Worm (Caenorhabditis elegans) whole organism, L1 larva: ENCODE measurements around the gene Y41C4A.8.

Source experiments
- C16A3.4 ChIP-seq: fragments of 150-350 bp; optimal IDR thresholded peaks from 2 replicates; lab custom pipeline; 2014; ENCODE audit warnings: missing biosample characterization, missing genetic modification characterization
- Y116A8C.19 ChIP-seq: sonication (generic microtip); optimal IDR thresholded peaks from 2 replicates; lab custom pipeline; 2016; ENCODE audit warnings: missing compliant biosample characterization, missing genetic modification characterization, borderline replicate concordance
- aly-2 ChIP-seq: fragments of 150-350 bp; optimal IDR thresholded peaks from 2 replicates; lab custom pipeline; 2014; ENCODE audit warnings: missing biosample characterization, missing genetic modification characterization
- blmp-1 ChIP-seq: fragments of 150-350 bp; optimal IDR thresholded peaks from 2 replicates; lab custom pipeline; 2014; ENCODE audit warnings: missing biosample characterization, missing genetic modification characterization
- ceh-8 ChIP-seq: fragments of 200-800 bp; sonication (Bioruptor generic); optimal IDR thresholded peaks from 2 replicates; lab custom pipeline; 2018; ENCODE audit warnings: mild to moderate bottlenecking, missing genetic modification characterization, moderate library complexity, missing compliant biosample characterization
- ceh-90 ChIP-seq: sonication (generic microtip); optimal IDR thresholded peaks from 2 replicates; lab custom pipeline; 2016; ENCODE audit warnings: missing genetic modification characterization, missing compliant biosample characterization
- ces-1 ChIP-seq: fragments of 150-350 bp; optimal IDR thresholded peaks from 2 replicates; lab custom pipeline; 2014; ENCODE audit warnings: missing biosample characterization, missing genetic modification reagents, missing genetic modification characterization
- dpl-1 ChIP-seq, 3 experiments: fragments of 150-350 bp in 2 of 3; sonication (generic microtip) in 1 of 3; optimal IDR thresholded peaks; 2 replicates each; lab custom pipeline; 2014 to 2017; ENCODE audit warnings: missing biosample characterization in 3 of 3, missing genetic modification characterization in 3 of 3, missing genetic modification reagents in 3 of 3
- efl-1 ChIP-seq, 4 experiments: fragments of 150-350 bp; optimal IDR thresholded peaks in 3 of 4; peaks in 1 of 4; 1 replicate in 1 of 4; 2 replicates in 3 of 4; lab custom pipeline; 2014; ENCODE audit warnings: missing biosample characterization in 2 of 4, missing genetic modification characterization in 2 of 4, missing genetic modification reagents in 2 of 4
- egl-13 ChIP-seq: sonication (generic microtip); optimal IDR thresholded peaks from 2 replicates; lab custom pipeline; 2016; ENCODE audit warnings: missing genotype, missing genetic modification reagents, missing genetic modification characterization, missing compliant biosample characterization
- fkh-8 ChIP-seq: sonication (generic microtip); optimal IDR thresholded peaks from 2 replicates; lab custom pipeline; 2016; ENCODE audit warnings: mild to moderate bottlenecking, missing genetic modification characterization, missing compliant biosample characterization
- grh-1 ChIP-seq: fragments of 200-800 bp; sonication (Bioruptor generic); IDR thresholded peaks from 2 replicates; pipeline ENCODE4 v1.3.6; 2022; ENCODE audit warnings: missing genetic modification reagents, missing genetic modification characterization, missing compliant biosample characterization
- lin-14 ChIP-seq: fragments of 200-800 bp; sonication (Bioruptor generic); optimal IDR thresholded peaks from 2 replicates; lab custom pipeline; 2018; ENCODE audit warnings: mild to moderate bottlenecking, missing genetic modification characterization, moderate library complexity, missing compliant biosample characterization
- lin-15B ChIP-seq: fragments of 150-350 bp; sonication (generic microtip); optimal IDR thresholded peaks from 3 replicates; lab custom pipeline; 2014; ENCODE audit warnings: missing biosample characterization, missing genetic modification characterization
- lin-35 ChIP-seq, 2 experiments: fragments of 150-350 bp; optimal IDR thresholded peaks; 2 replicates each; lab custom pipeline; 2014; ENCODE audit warnings: missing biosample characterization in 2 of 2, missing genetic modification characterization in 2 of 2, missing genetic modification reagents in 2 of 2
- lin-39 ChIP-seq: fragments of 150-350 bp; optimal IDR thresholded peaks from 2 replicates; lab custom pipeline; 2014; ENCODE audit warnings: missing biosample characterization, missing genetic modification reagents, missing genetic modification characterization
- lir-3 ChIP-seq: sonication (generic microtip); optimal IDR thresholded peaks from 2 replicates; lab custom pipeline; 2016; ENCODE audit warnings: mild to moderate bottlenecking, missing genetic modification characterization, moderate library complexity, missing compliant biosample characterization; ENCODE audit not compliant: poor library complexity
- mef-2 ChIP-seq: fragments of 150-350 bp; optimal IDR thresholded peaks from 2 replicates; lab custom pipeline; 2014; ENCODE audit warnings: missing biosample characterization, missing genetic modification characterization
- nhr-237 ChIP-seq: fragments of 150-350 bp; optimal IDR thresholded peaks from 2 replicates; lab custom pipeline; 2014; ENCODE audit warnings: missing biosample characterization, missing genetic modification characterization
- nhr-76 ChIP-seq: sonication (generic microtip); optimal IDR thresholded peaks from 2 replicates; lab custom pipeline; 2017; ENCODE audit warnings: missing biosample characterization, missing genetic modification characterization
- nhr-85 ChIP-seq: sonication (generic microtip); peaks from one replicate; lab custom pipeline; 2016; ENCODE audit warnings: missing genetic modification characterization, inconsistent platforms, missing compliant biosample characterization
- pag-3 ChIP-seq: sonication (generic microtip); optimal IDR thresholded peaks from 2 replicates; lab custom pipeline; 2017; ENCODE audit warnings: missing genetic modification characterization, mild to moderate bottlenecking, missing compliant biosample characterization, antibody characterized with exemption, borderline replicate concordance; ENCODE audit not compliant: insufficient read depth
- skn-1 ChIP-seq: fragments of 150-350 bp; optimal IDR thresholded peaks from 2 replicates; lab custom pipeline; 2014; ENCODE audit warnings: missing biosample characterization, missing genetic modification characterization
- snpc-4 ChIP-seq: fragments of 150-350 bp; optimal IDR thresholded peaks from 2 replicates; lab custom pipeline; 2014; ENCODE audit warnings: missing biosample characterization, missing genetic modification characterization
- unc-62 ChIP-seq: fragments of 150-350 bp; optimal IDR thresholded peaks from 2 replicates; lab custom pipeline; 2014; ENCODE audit warnings: missing biosample characterization, missing genetic modification reagents, missing genetic modification characterization
- unc-98 ChIP-seq: fragments of 200-800 bp; sonication (Bioruptor generic); IDR thresholded peaks from 2 replicates; pipeline ENCODE4 v1.3.6; 2022; ENCODE audit warnings: missing genetic modification characterization, missing compliant biosample characterization
- xbp-1 ChIP-seq: sonication (generic microtip); optimal IDR thresholded peaks from 2 replicates; lab custom pipeline; 2016; ENCODE audit warnings: missing genetic modification characterization, missing compliant biosample characterization
- zip-4 ChIP-seq: fragments of 200-800 bp; sonication (Bioruptor generic); optimal IDR thresholded peaks from 2 replicates; lab custom pipeline; 2018; ENCODE audit warnings: mild to moderate bottlenecking, missing genetic modification characterization, moderate library complexity, missing compliant biosample characterization

Y41C4A.8 gene

DNA sequence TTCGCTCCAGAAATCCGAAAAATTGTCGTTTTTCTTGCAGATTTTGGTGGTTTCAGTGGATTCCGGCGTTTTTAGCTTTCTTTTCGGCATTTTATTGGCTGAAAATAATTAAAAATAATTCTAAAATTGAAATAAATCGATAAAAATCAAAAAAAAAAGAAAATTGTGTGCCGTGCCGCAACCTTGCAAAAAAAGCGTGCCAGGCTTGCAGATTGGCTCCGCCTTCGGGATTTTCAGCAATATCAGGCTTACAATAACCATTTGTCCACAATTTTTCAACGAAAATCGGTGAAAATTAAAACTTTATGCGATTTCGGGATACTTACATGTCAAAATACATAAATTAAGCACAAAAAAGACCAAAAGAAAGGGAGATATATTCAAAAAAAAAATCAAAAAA lies 9.9 kb upstream of the Y41C4A.8 start, which contains the start of gene Y41C4A.9:
TSS of gene Y41C4A.9 (minus strand) at position 98 of the 400 bp plus-strand sequence.
- TF ChIP-seq zip-4 (GFP tag; lab: Kevin White, UChicago) (no peak), skn-1 (tag; lab: Kevin White, UChicago) (no peak), C16A3.4 (tag; lab: Kevin White, UChicago) (no peak), lin-39 (no peak), ceh-90 (tag; lab: Kevin White, UChicago) (no peak), nhr-85 (tag; lab: Kevin White, UChicago) (peak; percentile 73), efl-1 (optimal IDR thresholded peaks at IDR 0.05; lab: Kevin White, UChicago) (peak; percentile 29 to 58), efl-1 (GFP tag; optimal IDR thresholded peaks at IDR 0.05 in 1 of 2; lab: Kevin White, UChicago) (peak; percentile 10 to 87), xbp-1 (tag; lab: Kevin White, UChicago) (no peak), nhr-237 (no peak), dpl-1 (GFP tag; optimal IDR thresholded peaks at IDR 0.05; lab: Kevin White, UChicago) (peak in 1 of 3 experiments; percentile 22), lin-14 (GFP tag; lab: Kevin White, UChicago) (no peak), Y116A8C.19 (tag; lab: Kevin White, UChicago) (no peak)

DNA sequence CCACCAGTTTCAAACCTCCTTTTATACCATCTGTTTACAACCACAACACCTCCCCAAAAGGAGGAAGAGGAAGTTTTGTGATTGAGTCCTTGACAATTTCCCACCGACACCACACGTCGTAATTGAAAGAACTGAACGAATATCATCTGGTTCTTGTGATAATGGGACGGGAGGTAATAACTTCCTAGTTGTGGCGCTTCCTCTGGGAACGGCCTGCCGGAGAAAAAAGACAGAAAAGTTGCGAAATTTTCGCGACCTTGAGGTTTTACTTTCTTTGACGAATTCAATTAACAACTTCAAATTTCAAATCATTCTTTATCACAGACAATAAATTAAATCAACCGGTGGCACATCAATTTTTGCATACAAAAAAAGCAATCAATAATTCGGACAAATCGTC lies 2.0 kb downstream of the Y41C4A.8 start, which contains the start of gene col-96:
TSS of gene col-96 (minus strand) at position 101 of the 400 bp plus-strand sequence.
- TF ChIP-seq blmp-1 (tag; lab: Kevin White, UChicago) (peak; percentile 15), lir-3 (tag; lab: Kevin White, UChicago) (no peak), mef-2 (tag; lab: Kevin White, UChicago) (no peak)

DNA sequence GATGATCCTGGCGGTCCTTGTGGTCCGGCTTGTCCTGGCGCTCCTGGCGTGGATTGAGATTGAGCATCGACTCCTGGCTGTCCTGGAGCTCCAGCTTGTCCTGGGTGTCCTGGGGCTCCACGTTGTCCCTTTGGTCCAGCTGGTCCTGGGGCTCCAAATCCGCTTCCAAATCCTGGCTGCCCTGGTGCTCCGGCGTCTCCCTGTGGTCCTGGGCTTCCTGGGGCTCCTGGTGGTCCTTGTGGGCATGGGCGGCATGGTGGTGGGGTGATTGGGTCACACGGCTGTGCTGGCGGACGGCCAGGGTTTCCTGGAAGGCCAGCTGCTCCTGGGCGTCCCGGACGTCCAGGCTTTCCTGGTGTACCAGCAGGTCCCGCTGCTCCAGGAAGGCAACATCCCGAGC lies 2.7 kb downstream of the Y41C4A.8 start:
- TF ChIP-seq nhr-237 (no peak), ces-1 (GFP tag; lab: Kevin White, UChicago) (no peak), ceh-90 (tag; lab: Kevin White, UChicago) (no peak), ceh-8 (GFP tag; lab: Kevin White, UChicago) (peak; percentile 40)

DNA sequence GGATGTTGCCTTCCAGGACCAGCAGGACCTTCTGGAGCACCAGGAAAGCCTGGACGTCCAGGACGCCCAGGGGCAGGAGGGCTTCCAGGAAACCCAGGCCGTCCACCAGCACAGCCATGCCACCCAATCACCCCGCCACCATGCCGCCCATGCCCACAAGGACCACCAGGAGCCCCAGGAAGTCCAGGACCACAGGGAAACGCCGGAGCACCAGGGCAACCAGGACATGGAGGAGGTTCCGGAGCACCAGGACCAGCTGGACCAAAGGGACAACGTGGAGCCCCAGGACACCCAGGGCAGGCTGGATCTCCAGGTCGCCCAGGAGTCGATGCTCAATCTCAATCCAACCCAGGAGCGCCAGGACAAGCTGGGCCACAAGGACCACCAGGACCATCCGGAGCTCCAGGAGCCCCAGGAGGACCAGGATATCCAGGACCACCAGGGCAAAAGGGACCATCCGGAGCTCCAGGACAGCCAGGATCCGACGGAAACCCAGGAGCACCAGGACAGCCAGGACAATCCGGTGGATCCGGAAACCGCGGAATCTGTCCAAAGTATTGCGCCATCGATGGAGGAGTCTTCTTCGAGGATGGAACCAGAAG lies 4.1 kb downstream of the Y41C4A.8 start:
- TF ChIP-seq unc-62 (GFP tag; lab: Kevin White, UChicago) (no peak), pag-3 (tag; lab: Kevin White, UChicago) (no peak), fkh-8 (tag; lab: Kevin White, UChicago) (no peak), nhr-76 (tag; lab: Kevin White, UChicago) (no peak), aly-2 (tag; lab: Kevin White, UChicago) (no peak), efl-1 (optimal IDR thresholded peaks at IDR 0.05; lab: Kevin White, UChicago) (no peak), efl-1 (GFP tag; optimal IDR thresholded peaks at IDR 0.05 in 1 of 2; lab: Kevin White, UChicago) (no peak), lin-15B (no peak)

DNA sequence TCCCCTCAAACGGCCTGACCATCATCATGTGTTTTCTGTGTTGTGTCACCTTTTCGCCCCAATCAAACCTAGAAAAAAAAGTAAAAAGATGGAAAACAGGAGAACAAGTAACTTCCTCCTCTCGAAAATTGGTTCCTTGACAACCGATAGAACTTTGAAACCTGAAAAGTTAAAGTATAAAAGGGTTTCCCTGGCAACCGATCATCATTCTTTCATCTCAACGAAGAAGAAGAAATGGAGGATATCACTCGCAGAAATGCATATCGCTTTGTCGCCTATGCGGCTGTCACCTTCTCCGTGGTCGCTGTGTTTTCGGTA lies 4.9 kb downstream of the Y41C4A.8 start, which contains the start of gene col-95:
TSS of gene col-95 (plus strand) at position 219 of the 318 bp plus-strand sequence.
- peak in 1 of 2 experiments; percentile 5 for TF ChIP-seq lin-35 (GFP tag; optimal IDR thresholded peaks at IDR 0.05; lab: Kevin White, UChicago)
- no peak for TF ChIP-seq unc-98 (GFP tag; lab: Robert Waterston, UW)
- no peak for TF ChIP-seq egl-13 (tag; lab: Kevin White, UChicago)
- TF ChIP-seq, all 84 proteins: peak for 1

DNA sequence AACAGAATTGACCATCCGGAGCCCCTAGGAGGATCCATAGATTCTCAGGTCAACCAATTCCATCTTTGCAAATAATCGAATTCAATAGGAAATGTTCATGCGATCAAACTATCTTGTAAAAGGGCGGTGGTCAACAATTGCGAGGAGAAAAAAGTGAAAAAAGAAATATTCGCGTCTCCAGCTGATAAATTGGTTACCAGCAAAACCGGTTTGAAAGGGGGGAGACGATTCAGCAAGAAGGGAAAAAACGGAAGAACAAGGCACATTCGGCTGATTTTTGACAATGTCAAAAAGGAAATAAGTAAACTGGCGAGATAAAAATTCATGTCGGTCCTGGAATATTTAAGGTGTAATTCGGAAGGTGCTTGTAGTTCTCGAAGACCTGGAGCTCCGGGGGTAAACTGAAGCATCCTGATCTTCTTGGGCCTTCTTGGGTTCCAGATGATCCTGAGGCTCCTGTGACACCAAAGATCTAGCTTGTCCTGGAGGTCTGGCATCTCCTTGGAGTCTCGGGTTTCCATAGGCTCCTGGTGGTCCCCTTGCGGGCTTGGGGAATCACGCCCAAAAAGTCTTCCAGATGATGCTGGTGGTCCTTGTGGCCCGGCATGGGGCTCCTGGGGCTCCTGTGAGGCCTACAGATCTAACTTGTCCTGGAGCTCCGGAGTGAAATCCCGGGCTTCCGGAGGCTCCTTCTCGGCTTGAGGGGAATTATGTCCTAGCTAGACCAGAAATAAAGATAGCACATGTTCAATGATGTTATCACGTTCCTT lies 5.4 kb downstream of the Y41C4A.8 start:
- TF ChIP-seq snpc-4 (no peak), nhr-85 (tag; lab: Kevin White, UChicago) (peak; percentile 69), blmp-1 (tag; lab: Kevin White, UChicago) (peak; percentile 87), grh-1 (GFP tag; lab: Robert Waterston, UW) (peak; percentile 60)
- TF ChIP-seq, all 84 proteins: peak for 3
